Worm (Caenorhabditis elegans): ENCODE measurements around the gene clec-258.

DNA sequence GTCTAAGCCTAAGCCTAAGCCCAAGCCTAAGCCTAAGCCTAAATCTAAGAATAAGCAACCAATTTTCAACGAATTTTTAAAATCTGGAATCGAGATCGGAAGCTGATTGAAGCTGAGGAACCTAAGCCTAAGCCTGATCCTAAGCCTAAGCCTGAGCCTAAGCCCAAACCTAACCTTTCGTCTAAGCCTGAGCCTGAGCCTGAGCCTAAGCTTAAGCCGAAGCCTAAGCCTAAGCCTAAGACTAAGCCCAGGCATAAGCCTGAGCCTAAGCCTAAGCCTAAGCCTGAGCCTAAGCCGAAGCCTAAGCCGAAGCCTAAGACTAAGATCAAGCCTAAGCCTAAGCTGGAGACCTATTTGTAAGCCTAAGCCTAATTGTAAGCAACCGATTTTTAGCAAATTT lies 39.2 kb downstream of the clec-258 start:
- TF ChIP-seq ztf-11 (tag; optimal IDR thresholded peaks at IDR 0.05): no peak
- TF ChIP-seq mep-1 (tag; optimal IDR thresholded peaks at IDR 0.05): no peak
- no peak for TF ChIP-seq ama-1 (optimal IDR thresholded peaks at IDR 0.05)
- TF ChIP-seq nhr-77 (tag; optimal IDR thresholded peaks at IDR 0.05): no peak
- TF ChIP-seq daf-16 (GFP tag; optimal IDR thresholded peaks at IDR 0.05): no peak
- TF ChIP-seq daf-16 (tag; optimal IDR thresholded peaks at IDR 0.05): no peak
- TF ChIP-seq nhr-237 (tag; optimal IDR thresholded peaks at IDR 0.05): no peak
- no peak for TF ChIP-seq dve-1 (tag; optimal IDR thresholded peaks at IDR 0.05; ENCODE audit: insufficient read depth)
- TF ChIP-seq unc-62 (GFP tag; optimal IDR thresholded peaks at IDR 0.05 in 1 of 2): no peak
- no peak for TF ChIP-seq unc-62 (tag; optimal IDR thresholded peaks at IDR 0.05)
- TF ChIP-seq pha-4 (GFP tag; IDR thresholded peaks at IDR 0.05): no peak
- TF ChIP-seq pha-4 (tag; optimal IDR thresholded peaks at IDR 0.05): no peak
- no peak for TF ChIP-seq lin-39 (tag; optimal IDR thresholded peaks at IDR 0.05)
